Fruit fly (Drosophila melanogaster) whole organism, embryonic: ENCODE data around the gene Rab19.

ENCODE experiments used
- Ada2b ChIP-seq: fragments of 200-800 bp; sonication (Bioruptor generic); IDR thresholded peaks from 2 replicates; pipeline ENCODE4 v1.3.6; 2022; ENCODE audit warnings: missing biosample characterization, missing genetic modification characterization
- Atf-2 ChIP-seq: fragments of 200-800 bp; sonication (Bioruptor generic); optimal IDR thresholded peaks from 2 replicates; lab custom pipeline; 2016; ENCODE audit warnings: missing biosample characterization, missing genetic modification characterization
- Awh ChIP-seq: fragments of 200-800 bp; sonication (Bioruptor generic); IDR thresholded peaks from 2 replicates; pipeline ENCODE4, ENCODE4 v1.3.6; 2022; ENCODE audit warnings: missing biosample characterization, missing genetic modification characterization
- CG10565 ChIP-seq: fragments of 200-800 bp; sonication (Bioruptor generic); optimal IDR thresholded peaks from 3 replicates; lab custom pipeline; 2016; ENCODE audit warnings: missing biosample characterization, mild to moderate bottlenecking, missing genetic modification characterization
- CG11504 ChIP-seq: fragments of 200-800 bp; sonication (Bioruptor generic); optimal IDR thresholded peaks from 3 replicates; lab custom pipeline; 2019; ENCODE audit warnings: missing biosample characterization, mild to moderate bottlenecking, missing genetic modification characterization, moderate library complexity
- CG12769 ChIP-seq: fragments of 200-800 bp; sonication (Bioruptor generic); optimal IDR thresholded peaks from 2 replicates; lab custom pipeline; 2019; ENCODE audit warnings: missing biosample characterization, mild to moderate bottlenecking, missing genetic modification characterization, moderate library complexity
- CG13123 ChIP-seq: fragments of 200-800 bp; sonication (Bioruptor generic); optimal IDR thresholded peaks from 2 replicates; lab custom pipeline; 2016; ENCODE audit warnings: missing biosample characterization, missing genetic modification characterization
- CG13894 ChIP-seq: fragments of 200-800 bp; sonication (Bioruptor generic); optimal IDR thresholded peaks from 3 replicates; lab custom pipeline; 2018; ENCODE audit warnings: missing biosample characterization, mild to moderate bottlenecking, missing genetic modification characterization, moderate library complexity
- CG14014 ChIP-seq: fragments of 200-800 bp; sonication (Bioruptor generic); IDR thresholded peaks from 2 replicates; pipeline ENCODE4 v1.3.6; 2022; ENCODE audit warnings: missing biosample characterization, missing genetic modification characterization
- CG15269 ChIP-seq: fragments of 200-800 bp; sonication (Bioruptor generic); optimal IDR thresholded peaks from 2 replicates; lab custom pipeline; 2018; ENCODE audit warnings: missing biosample characterization, mild to moderate bottlenecking, missing genetic modification characterization, moderate library complexity
- CG17912 ChIP-seq: fragments of 200-800 bp; sonication (Bioruptor generic); optimal IDR thresholded peaks from 2 replicates; lab custom pipeline; 2018; ENCODE audit warnings: missing biosample characterization, mild to moderate bottlenecking, missing genetic modification characterization
- CG30431 ChIP-seq: fragments of 200-800 bp; sonication (Bioruptor generic); optimal IDR thresholded peaks from 2 replicates; lab custom pipeline; 2017; ENCODE audit warnings: missing biosample characterization, missing genetic modification characterization
- CG31224 ChIP-seq: fragments of 200-800 bp; sonication (Bioruptor generic); IDR thresholded peaks from 2 replicates; pipeline ENCODE4 v1.3.6; 2022; ENCODE audit warnings: missing biosample characterization, missing genetic modification characterization
- CG34376 ChIP-seq: fragments of 200-800 bp; sonication (Bioruptor generic); optimal IDR thresholded peaks from 2 replicates; lab custom pipeline; 2018; ENCODE audit warnings: missing biosample characterization, mild to moderate bottlenecking, missing genetic modification characterization
- CG4282 ChIP-seq: fragments of 200-800 bp; sonication (Bioruptor generic); optimal IDR thresholded peaks from 2 replicates; lab custom pipeline; 2016; ENCODE audit warnings: missing biosample characterization, missing genetic modification characterization
- CG4424 ChIP-seq: fragments of 200-800 bp; sonication (Bioruptor generic); optimal IDR thresholded peaks from 3 replicates; lab custom pipeline; 2016; ENCODE audit warnings: missing biosample characterization, missing genetic modification characterization
- CG4617 ChIP-seq: fragments of 200-800 bp; sonication (Bioruptor generic); optimal IDR thresholded peaks from 3 replicates; lab custom pipeline; 2016; ENCODE audit warnings: missing biosample characterization, missing genetic modification characterization, borderline replicate concordance
- CG4854 ChIP-seq: fragments of 200-800 bp; sonication (Bioruptor generic); optimal IDR thresholded peaks from 2 replicates; lab custom pipeline; 2016; ENCODE audit warnings: missing biosample characterization, missing genetic modification characterization, inconsistent platforms
- CG6254 ChIP-seq: fragments of 200-800 bp; sonication (Bioruptor generic); optimal IDR thresholded peaks from 3 replicates; lab custom pipeline; 2017; ENCODE audit warnings: mild to moderate bottlenecking, missing biosample characterization, missing genetic modification reagents, missing genetic modification characterization
- CG8089 ChIP-seq: fragments of 200-800 bp; sonication (Bioruptor generic); optimal IDR thresholded peaks from 3 replicates; lab custom pipeline; 2016; ENCODE audit warnings: missing biosample characterization, missing genetic modification characterization
- CG9932 ChIP-seq: fragments of 200-800 bp; sonication (Bioruptor generic); IDR thresholded peaks from 2 replicates; pipeline ENCODE4 v1.3.6; 2022; ENCODE audit warnings: missing biosample characterization, missing genetic modification characterization
- Dip3 ChIP-seq: fragments of 200-800 bp; sonication (Bioruptor generic); optimal IDR thresholded peaks from 3 replicates; lab custom pipeline; 2016; ENCODE audit warnings: missing biosample characterization, missing genetic modification characterization
- Lpt ChIP-seq: fragments of >200 bp; optimal IDR thresholded peaks from 2 replicates; lab custom pipeline; 2018; ENCODE audit warnings: missing biosample characterization, missing genetic modification characterization
- MESR4 ChIP-seq: fragments of 200-800 bp; sonication (Bioruptor generic); optimal IDR thresholded peaks from 2 replicates; lab custom pipeline; 2018; ENCODE audit warnings: missing biosample characterization, mild to moderate bottlenecking, missing genetic modification characterization, moderate library complexity
- Mad ChIP-seq: fragments of 200-800 bp; sonication (Bioruptor generic); optimal IDR thresholded peaks from 2 replicates; lab custom pipeline; 2016; ENCODE audit warnings: missing biosample characterization, missing genetic modification characterization
- Mes4 ChIP-seq: fragments of 200-800 bp; sonication (Bioruptor generic); optimal IDR thresholded peaks from 2 replicates; lab custom pipeline; 2016; ENCODE audit warnings: missing biosample characterization, missing genetic modification characterization
- Rx ChIP-seq: fragments of 200-800 bp; sonication (Bioruptor generic); IDR thresholded peaks from 2 replicates; pipeline ENCODE4 v1.3.6; 2022; ENCODE audit warnings: missing biosample characterization, missing genetic modification characterization
- Scr ChIP-seq: fragments of 200-800 bp; sonication (Bioruptor generic); IDR thresholded peaks from 2 replicates; pipeline ENCODE4 v1.3.6; 2022; ENCODE audit warnings: missing biosample characterization, missing genetic modification characterization; ENCODE audit not compliant: partially characterized antibody
- Xrp1 ChIP-seq: fragments of 200-800 bp; sonication (Bioruptor generic); IDR thresholded peaks from 2 replicates; pipeline ENCODE4 v1.3.6; 2022; ENCODE audit warnings: missing biosample characterization, missing genetic modification characterization
- abd-A ChIP-seq: fragments of 200-800 bp; sonication (Bioruptor generic); optimal IDR thresholded peaks from 3 replicates; lab custom pipeline; 2019; ENCODE audit warnings: missing biosample characterization, mild to moderate bottlenecking, missing genetic modification characterization, moderate library complexity
- cwo ChIP-seq: fragments of 200-800 bp; sonication (Bioruptor generic); optimal IDR thresholded peaks from 3 replicates; lab custom pipeline; 2017; ENCODE audit warnings: missing biosample characterization, missing genetic modification characterization, mild to moderate bottlenecking, moderate library complexity, missing genetic modification reagents
- disco-r ChIP-seq: fragments of 200-800 bp; sonication (Bioruptor generic); optimal IDR thresholded peaks from 2 replicates; lab custom pipeline; 2016; ENCODE audit warnings: missing biosample characterization, missing genetic modification characterization
- en ChIP-seq: fragments of 200-800 bp; sonication (Bioruptor generic); optimal IDR thresholded peaks from 2 replicates; lab custom pipeline; 2016; ENCODE audit warnings: missing biosample characterization, missing genetic modification characterization
- fd102C ChIP-seq: fragments of 200-800 bp; sonication (Bioruptor generic); optimal IDR thresholded peaks from 2 replicates; lab custom pipeline; 2018; ENCODE audit warnings: missing biosample characterization, mild to moderate bottlenecking, missing genetic modification characterization, moderate library complexity
- gro ChIP-seq: fragments of 200-800 bp; sonication (Bioruptor generic); optimal IDR thresholded peaks from 2 replicates; lab custom pipeline; 2016; ENCODE audit warnings: missing biosample characterization, missing genetic modification characterization
- gsb ChIP-seq: fragments of 200-800 bp; sonication (Bioruptor generic); IDR thresholded peaks from 2 replicates; pipeline ENCODE4 v1.3.6; 2022; ENCODE audit warnings: missing biosample characterization, missing genetic modification characterization
- jigr1 ChIP-seq: fragments of 200-800 bp; sonication (Bioruptor generic); IDR thresholded peaks from 3 replicates; pipeline ENCODE4 v1.3.6; 2022; ENCODE audit warnings: missing biosample characterization, missing genetic modification characterization
- klu ChIP-seq: fragments of 200-800 bp; sonication (Bioruptor generic); IDR thresholded peaks from 2 replicates; pipeline ENCODE4 v1.3.6; 2022; ENCODE audit warnings: missing biosample characterization, missing genetic modification characterization
- lab ChIP-seq: fragments of 200-800 bp; sonication (Bioruptor generic); optimal IDR thresholded peaks from 3 replicates; lab custom pipeline; 2017; ENCODE audit warnings: missing biosample characterization, missing genetic modification characterization, mild to moderate bottlenecking, moderate library complexity, missing genetic modification reagents
- pan ChIP-seq, 4 experiments: fragments of >200 bp in 3 of 4; fragments of 200-800 bp in 1 of 4; sonication (Bioruptor generic) in 1 of 4; optimal IDR thresholded peaks in 3 of 4; IDR thresholded peaks in 1 of 4; 2 replicates each; pipeline versions ENCODE4 v1.3.6 to Lab custom; 2017 to 2022; ENCODE audit warnings: missing biosample characterization in 2 of 4, missing genetic modification characterization in 2 of 4, mixed read lengths in 1 of 4
- pb ChIP-seq: fragments of 200-800 bp; sonication (Bioruptor generic); optimal IDR thresholded peaks from 3 replicates; lab custom pipeline; 2016; ENCODE audit warnings: missing biosample characterization, missing genetic modification characterization
- prd ChIP-seq, 3 experiments: fragments of >200 bp in 2 of 3; fragments of 200-800 bp in 1 of 3; sonication (Bioruptor generic) in 1 of 3; optimal IDR thresholded peaks in 2 of 3; IDR thresholded peaks in 1 of 3; 2 replicates in 2 of 3; 3 replicates in 1 of 3; pipeline versions ENCODE4 v1.3.6 to Lab custom; 2017 to 2022; ENCODE audit warnings: missing biosample characterization in 1 of 3, missing genetic modification characterization in 1 of 3
- ranshi ChIP-seq: fragments of 200-800 bp; sonication (Bioruptor generic); IDR thresholded peaks from 2 replicates; pipeline ENCODE4 v1.3.6; 2022; ENCODE audit warnings: missing biosample characterization, missing genetic modification characterization
- ro ChIP-seq: fragments of 200-800 bp; sonication (Bioruptor generic); IDR thresholded peaks from 2 replicates; pipeline ENCODE4 v1.3.6; 2022; ENCODE audit warnings: missing biosample characterization, missing genetic modification characterization
- schlank ChIP-seq: fragments of 200-800 bp; sonication (Bioruptor generic); optimal IDR thresholded peaks from 2 replicates; lab custom pipeline; 2018; ENCODE audit warnings: missing biosample characterization, mild to moderate bottlenecking, missing genetic modification characterization
- tap ChIP-seq: fragments of 200-800 bp; optimal IDR thresholded peaks from 3 replicates; lab custom pipeline; 2019; ENCODE audit warnings: missing biosample characterization, mild to moderate bottlenecking, missing genetic modification characterization, moderate library complexity
- tio ChIP-seq: fragments of 200-800 bp; sonication (Bioruptor generic); optimal IDR thresholded peaks from 2 replicates; lab custom pipeline; 2017; ENCODE audit warnings: missing biosample characterization, missing genetic modification characterization, inconsistent platforms
- twi ChIP-seq: fragments of 200-800 bp; optimal IDR thresholded peaks from 2 replicates; lab custom pipeline; 2019; ENCODE audit warnings: missing biosample characterization, mild to moderate bottlenecking, missing genetic modification characterization, moderate library complexity

Rab19 gene

dm6 chr3L:8299224-8300130 is 2.7 kb downstream of the Rab19 start, which contains the start of the genes Arl5 and CG13671 (continued):
- TF ChIP-seq Lpt (GFP tag; lab: Kevin White, UChicago) (no peak), Mad (peak; percentile 77), pan (optimal IDR thresholded peaks at IDR 0.05; lab: Kevin White, UChicago) (no peak), pan (GFP tag; optimal IDR thresholded peaks at IDR 0.05 in 1 of 2, IDR thresholded peaks at IDR 0.05 in 1 of 2) (peak in 1 of 2 experiments; percentile 81), Atf-2 (GFP tag; lab: Kevin White, UChicago) (peak; percentile 10), Awh (GFP tag; lab: Robert Waterston, UW) (peak; percentile 27; the same call in 1 of the 2 replicates), Dip3 (peak; percentile 79), disco-r (no peak), CG17912 (GFP tag; lab: Kevin White, UChicago) (no peak), Ada2b (GFP tag; lab: Robert Waterston, UW) (peak; percentile 75), CG4854 (GFP tag; lab: Kevin White, UChicago) (peak; percentile 61), lab (GFP tag; lab: Kevin White, UChicago) (peak; percentile 82), Xrp1 (GFP tag; lab: Robert Waterston, UW) (peak; percentile 89), ranshi (peak; percentile 82; the same call in 1 of the 2 replicates), schlank (no peak), CG11504 (tag; lab: Kevin White, UChicago) (no peak), CG31224 (peak; percentile 66), jigr1 (no peak), klu (GFP tag; lab: Robert Waterston, UW) (peak; percentile 54; the same call in 1 of the 2 replicates), cwo (GFP tag; lab: Kevin White, UChicago) (peak; percentile 44), fd102C (peak; percentile 19), MESR4 (peak; percentile 83), pb (GFP tag; lab: Kevin White, UChicago) (peak; percentile 27), twi (tag; lab: Kevin White, UChicago) (peak; percentile 49), CG9932 (peak; percentile 88), CG4424 (GFP tag; lab: Kevin White, UChicago) (peak; percentile 83), abd-A (tag; lab: Kevin White, UChicago) (no peak), CG30431 (GFP tag; lab: Kevin White, UChicago) (peak; percentile 61), ro (GFP tag; lab: Robert Waterston, UW) (peak; percentile 20; the same call in 1 of the 2 replicates), CG12769 (peak; percentile 20), CG4282 (peak; percentile 46), CG6254 (no peak), CG10565 (GFP tag; lab: Kevin White, UChicago) (no peak), tio (no peak), Mes4 (peak; percentile 15), prd (optimal IDR thresholded peaks at IDR 0.05; lab: Kevin White, UChicago) (no peak), prd (GFP tag; IDR thresholded peaks at IDR 0.05; lab: Robert Waterston, UW) (peak; percentile 91), CG14014 (GFP tag; lab: Robert Waterston, UW) (peak; percentile 76), Scr (peak; percentile 82), CG13894 (no peak), CG13123 (peak; percentile 83), CG4617 (peak; percentile 87), CG8089 (peak; percentile 24), CG15269 (tag; lab: Kevin White, UChicago) (no peak), Rx (GFP tag; lab: Robert Waterston, UW) (peak; percentile 70), CG34376 (GFP tag; lab: Kevin White, UChicago) (peak; percentile 75), en (GFP tag; lab: Kevin White, UChicago) (no peak), tap (tag; lab: Kevin White, UChicago) (no peak), gro (GFP tag; lab: Kevin White, UChicago) (peak; percentile 27), gsb (GFP tag; lab: Robert Waterston, UW) (no peak)
